Worm (Caenorhabditis elegans): ENCODE measurements around the gene F20E11.7.

DNA sequence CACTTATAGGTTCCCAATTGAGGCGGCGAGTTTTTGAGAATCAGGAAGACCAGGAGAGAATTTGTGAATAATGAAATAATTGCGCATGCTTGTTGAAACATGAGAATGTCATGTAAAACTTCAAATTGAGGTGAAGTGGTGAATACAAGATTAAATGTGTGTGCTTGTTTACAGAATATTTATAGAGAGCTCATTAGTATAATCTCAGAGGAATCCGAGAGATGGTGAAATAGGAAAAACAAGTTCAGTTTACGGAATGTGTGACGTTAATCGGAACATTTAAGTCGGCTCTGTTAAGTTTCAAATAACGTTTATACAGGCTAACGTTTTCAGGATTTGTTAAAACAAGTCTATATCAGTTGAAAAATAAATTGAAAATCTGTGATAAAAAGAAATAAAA, 6.3 kb upstream of the F20E11.7 start, which contains the start of gene str-200:
- TF ChIP-seq nhr-76 (tag; optimal IDR thresholded peaks at IDR 0.05) (no peak), aly-2 (tag; optimal IDR thresholded peaks at IDR 0.05) (no peak), fkh-10 (GFP tag; optimal IDR thresholded peaks at IDR 0.05) (no peak), nhr-28 (tag; optimal IDR thresholded peaks at IDR 0.05) (no peak), pha-4 (GFP tag; IDR thresholded peaks at IDR 0.05) (no peak), pha-4 (tag; optimal IDR thresholded peaks at IDR 0.05) (no peak), F10B5.3 (tag; optimal IDR thresholded peaks at IDR 0.05) (no peak), F26F4.8 (GFP tag; conservative IDR thresholded peaks at IDR 0.05) (no peak), egl-27 (tag; optimal IDR thresholded peaks at IDR 0.05) (no peak), jun-1 (tag; optimal IDR thresholded peaks at IDR 0.05) (no peak)
